Fruit fly (Drosophila melanogaster) whole organism, embryonic: ENCODE measurements around the gene CG31183.

Source experiments
- Antp ChIP-seq: fragments of 200-800 bp; sonication (Bioruptor generic); optimal IDR thresholded peaks from 3 replicates; lab custom pipeline; 2016; ENCODE audit warnings: missing biosample characterization, missing genetic modification characterization
- Bgb ChIP-seq: fragments of 200-800 bp; sonication (Bioruptor generic); IDR thresholded peaks from 2 replicates; pipeline ENCODE4 v1.3.6; 2022; ENCODE audit warnings: missing biosample characterization, missing genetic modification characterization; ENCODE audit not compliant: partially characterized antibody
- CG10147 ChIP-seq: fragments of 200-800 bp; sonication (Bioruptor generic); optimal IDR thresholded peaks from 2 replicates; lab custom pipeline; 2019; ENCODE audit warnings: missing biosample characterization, mild to moderate bottlenecking, missing genetic modification characterization, moderate library complexity
- CG10267 ChIP-seq: fragments of 200-800 bp; sonication (Bioruptor generic); optimal IDR thresholded peaks from 2 replicates; lab custom pipeline; 2018; ENCODE audit warnings: missing biosample characterization, mild to moderate bottlenecking, missing genetic modification characterization, moderate library complexity
- CG10543 ChIP-seq: fragments of 200-800 bp; sonication (Bioruptor generic); optimal IDR thresholded peaks from 3 replicates; lab custom pipeline; 2017; ENCODE audit warnings: missing biosample characterization, mild to moderate bottlenecking, missing genetic modification characterization, moderate library complexity
- CG10654 ChIP-seq: fragments of 200-800 bp; sonication (Bioruptor generic); optimal IDR thresholded peaks from 2 replicates; lab custom pipeline; 2016; ENCODE audit warnings: missing biosample characterization, missing genetic modification characterization
- CG10959 ChIP-seq: fragments of 200-800 bp; sonication (Bioruptor generic); IDR thresholded peaks from 2 replicates; pipeline ENCODE4 v1.3.6; 2022; ENCODE audit warnings: missing biosample characterization, missing genetic modification characterization
- CG11696 ChIP-seq: fragments of 200-800 bp; sonication (Bioruptor generic); IDR thresholded peaks from 2 replicates; pipeline ENCODE4 v1.3.6; 2022; ENCODE audit warnings: missing biosample characterization, missing genetic modification characterization
- CG12299 ChIP-seq: fragments of 200-800 bp; sonication (Bioruptor generic); optimal IDR thresholded peaks from 2 replicates; lab custom pipeline; 2018; ENCODE audit warnings: missing biosample characterization, mild to moderate bottlenecking, missing genetic modification characterization
- CG12659 ChIP-seq: fragments of 200-800 bp; sonication (Bioruptor generic); optimal IDR thresholded peaks from 3 replicates; lab custom pipeline; 2017; ENCODE audit warnings: mild to moderate bottlenecking, missing biosample characterization, missing genetic modification reagents, missing genetic modification characterization
- CG15601 ChIP-seq: fragments of 200-800 bp; sonication (Bioruptor generic); optimal IDR thresholded peaks from 3 replicates; lab custom pipeline; 2019; ENCODE audit warnings: missing biosample characterization, mild to moderate bottlenecking, missing genetic modification characterization, moderate library complexity
- CG16815 ChIP-seq: fragments of 200-800 bp; sonication (Bioruptor generic); optimal IDR thresholded peaks from 3 replicates; lab custom pipeline; 2017; ENCODE audit warnings: missing biosample characterization, mild to moderate bottlenecking, missing genetic modification characterization
- CG17568 ChIP-seq: fragments of 200-800 bp; sonication (Bioruptor generic); optimal IDR thresholded peaks from 2 replicates; lab custom pipeline; 2018; ENCODE audit warnings: missing biosample characterization, mild to moderate bottlenecking, missing genetic modification characterization, moderate library complexity
- CG18011 ChIP-seq: fragments of 200-800 bp; sonication (Bioruptor generic); optimal IDR thresholded peaks from 2 replicates; lab custom pipeline; 2017; ENCODE audit warnings: missing biosample characterization, missing genetic modification characterization, mild to moderate bottlenecking, moderate library complexity, missing genotype
- CG2202 ChIP-seq: fragments of 200-800 bp; sonication (Bioruptor generic); optimal IDR thresholded peaks from 2 replicates; lab custom pipeline; 2018; ENCODE audit warnings: missing biosample characterization, mild to moderate bottlenecking, missing genetic modification characterization
- CG32767 ChIP-seq: fragments of 200-800 bp; sonication (Bioruptor generic); IDR thresholded peaks from 2 replicates; pipeline ENCODE4 v1.3.6; 2022; ENCODE audit warnings: missing biosample characterization, missing genetic modification characterization
- CG3726 ChIP-seq: fragments of 200-800 bp; sonication (Bioruptor generic); IDR thresholded peaks from 3 replicates; pipeline ENCODE4, ENCODE4 v1.3.6; 2022; ENCODE audit warnings: missing biosample characterization, missing genetic modification characterization
- CG5245 ChIP-seq: fragments of 200-800 bp; sonication (Bioruptor generic); optimal IDR thresholded peaks from 3 replicates; lab custom pipeline; 2016; ENCODE audit warnings: missing biosample characterization, missing genetic modification characterization
- CG6683 ChIP-seq: fragments of 200-800 bp; sonication (Bioruptor generic); optimal IDR thresholded peaks from 2 replicates; lab custom pipeline; 2017; ENCODE audit warnings: missing biosample characterization, mild to moderate bottlenecking, missing genetic modification characterization, missing genetic modification reagents
- CG8281 ChIP-seq: fragments of 200-800 bp; sonication (Bioruptor generic); optimal IDR thresholded peaks from 2 replicates; lab custom pipeline; 2018; ENCODE audit warnings: missing biosample characterization, mild to moderate bottlenecking, missing genetic modification characterization, moderate library complexity
- Dll ChIP-seq: fragments of 200-800 bp; sonication (Bioruptor generic); IDR thresholded peaks from 4 replicates; pipeline ENCODE4 v1.3.6; 2022; ENCODE audit warnings: missing biosample characterization, missing genetic modification characterization; ENCODE audit not compliant: partially characterized antibody
- Ets97D ChIP-seq: fragments of 200-800 bp; sonication (Bioruptor generic); optimal IDR thresholded peaks from 3 replicates; lab custom pipeline; 2016; ENCODE audit warnings: missing biosample characterization, missing genetic modification characterization
- Fer1 ChIP-seq: fragments of 200-800 bp; sonication (Bioruptor generic); optimal IDR thresholded peaks from 2 replicates; lab custom pipeline; 2017; ENCODE audit warnings: missing biosample characterization, mild to moderate bottlenecking, missing genetic modification characterization
- H15 ChIP-seq: fragments of 200-800 bp; sonication (Bioruptor generic); IDR thresholded peaks from 3 replicates; pipeline ENCODE4 v1.3.6; 2022; ENCODE audit warnings: missing biosample characterization, missing genetic modification characterization
- HLHmδ ChIP-seq: fragments of 200-800 bp; sonication (Bioruptor generic); optimal IDR thresholded peaks from 2 replicates; lab custom pipeline; 2018; ENCODE audit warnings: missing biosample characterization, mild to moderate bottlenecking, missing genetic modification characterization, moderate library complexity
- Hand ChIP-seq: fragments of 200-800 bp; sonication (Bioruptor generic); optimal IDR thresholded peaks from 2 replicates; lab custom pipeline; 2017; ENCODE audit warnings: mild to moderate bottlenecking, missing biosample characterization, missing genetic modification reagents, missing genetic modification characterization
- HmgZ ChIP-seq: fragments of 200-800 bp; sonication (Bioruptor generic); optimal IDR thresholded peaks from 2 replicates; lab custom pipeline; 2018; ENCODE audit warnings: missing biosample characterization, mild to moderate bottlenecking, missing genetic modification characterization
- Hr3 ChIP-seq: fragments of 200-800 bp; sonication (Bioruptor generic); optimal IDR thresholded peaks from 3 replicates; lab custom pipeline; 2016; ENCODE audit warnings: missing biosample characterization, missing genetic modification characterization
- Kr ChIP-seq: fragments of 200-800 bp; sonication (Bioruptor generic); optimal IDR thresholded peaks from 2 replicates; lab custom pipeline; 2017; ENCODE audit warnings: missing biosample characterization, mild to moderate bottlenecking, missing genetic modification characterization
- PHDP ChIP-seq: fragments of 200-800 bp; sonication (Bioruptor generic); optimal IDR thresholded peaks from 3 replicates; lab custom pipeline; 2018; ENCODE audit warnings: missing biosample characterization, mild to moderate bottlenecking, missing genetic modification characterization, moderate library complexity
- Scr ChIP-seq: fragments of 200-800 bp; sonication (Bioruptor generic); IDR thresholded peaks from 2 replicates; pipeline ENCODE4 v1.3.6; 2022; ENCODE audit warnings: missing biosample characterization, missing genetic modification characterization; ENCODE audit not compliant: partially characterized antibody
- Side ChIP-seq: fragments of 200-800 bp; sonication (Bioruptor generic); optimal IDR thresholded peaks from 2 replicates; lab custom pipeline; 2016; ENCODE audit warnings: missing biosample characterization, missing genetic modification characterization
- Xbp1 ChIP-seq: fragments of 200-800 bp; sonication (Bioruptor generic); optimal IDR thresholded peaks from 3 replicates; lab custom pipeline; 2016; ENCODE audit warnings: missing biosample characterization, mild to moderate bottlenecking, missing genetic modification characterization
- YL-1 ChIP-seq: fragments of 200-800 bp; sonication (Bioruptor generic); optimal IDR thresholded peaks from 3 replicates; lab custom pipeline; 2017; ENCODE audit warnings: missing biosample characterization, mild to moderate bottlenecking, missing genetic modification characterization
- abd-A ChIP-seq: fragments of 200-800 bp; sonication (Bioruptor generic); optimal IDR thresholded peaks from 3 replicates; lab custom pipeline; 2019; ENCODE audit warnings: missing biosample characterization, mild to moderate bottlenecking, missing genetic modification characterization, moderate library complexity
- aop ChIP-seq: fragments of 200-800 bp; sonication (Bioruptor generic); IDR thresholded peaks from 2 replicates; pipeline ENCODE4 v1.3.6; 2022; ENCODE audit warnings: missing biosample characterization, missing genetic modification characterization
- croc ChIP-seq: fragments of 200-800 bp; sonication (Bioruptor generic); conservative IDR thresholded peaks from 3 replicates; pipeline ENCODE4 v1.3.6; 2022; ENCODE audit warnings: missing biosample characterization, missing genetic modification characterization
- da ChIP-seq: fragments of 200-800 bp; sonication (Bioruptor generic); optimal IDR thresholded peaks from 2 replicates; lab custom pipeline; 2016; ENCODE audit warnings: missing biosample characterization, missing genetic modification characterization
- danr ChIP-seq: fragments of 200-800 bp; sonication (Bioruptor generic); IDR thresholded peaks from 2 replicates; pipeline ENCODE4 v1.3.6; 2022; ENCODE audit warnings: missing biosample characterization, missing genetic modification characterization
- ems ChIP-seq: fragments of 200-800 bp; sonication (Bioruptor generic); optimal IDR thresholded peaks from 3 replicates; lab custom pipeline; 2016; ENCODE audit warnings: missing biosample characterization, missing genetic modification characterization
- hbn ChIP-seq: fragments of 200-800 bp; sonication (Bioruptor generic); IDR thresholded peaks from 2 replicates; pipeline ENCODE4 v1.3.6; 2022; ENCODE audit warnings: missing biosample characterization, missing genetic modification characterization; ENCODE audit not compliant: partially characterized antibody
- jigr1 ChIP-seq: fragments of 200-800 bp; sonication (Bioruptor generic); IDR thresholded peaks from 3 replicates; pipeline ENCODE4 v1.3.6; 2022; ENCODE audit warnings: missing biosample characterization, missing genetic modification characterization
- jumu ChIP-seq: fragments of 200-800 bp; sonication (Bioruptor generic); optimal IDR thresholded peaks from 3 replicates; lab custom pipeline; 2016; ENCODE audit warnings: missing biosample characterization, missing genetic modification characterization
- nerfin-2 ChIP-seq: fragments of 200-800 bp; sonication (Bioruptor generic); IDR thresholded peaks from 2 replicates; pipeline ENCODE4 v1.3.6; 2022; ENCODE audit warnings: missing biosample characterization, missing genetic modification characterization; ENCODE audit not compliant: partially characterized antibody
- otp ChIP-seq: fragments of 200-800 bp; sonication (Bioruptor generic); IDR thresholded peaks from 3 replicates; pipeline ENCODE4, ENCODE4 v1.3.6; 2022; ENCODE audit warnings: missing biosample characterization, missing genetic modification characterization
- sisA ChIP-seq: fragments of 200-800 bp; sonication (Bioruptor generic); IDR thresholded peaks from 2 replicates; pipeline ENCODE4 v1.3.6; 2022; ENCODE audit warnings: missing biosample characterization, missing genetic modification characterization
- slbo ChIP-seq: fragments of 200-800 bp; sonication (Bioruptor generic); IDR thresholded peaks from 2 replicates; pipeline ENCODE4 v1.3.6; 2022; ENCODE audit warnings: missing biosample characterization, missing genetic modification characterization
- slou ChIP-seq: fragments of 200-800 bp; sonication (Bioruptor generic); optimal IDR thresholded peaks from 3 replicates; lab custom pipeline; 2016; ENCODE audit warnings: missing biosample characterization, missing genetic modification characterization
- sna ChIP-seq: fragments of 200-800 bp; sonication (Bioruptor generic); IDR thresholded peaks from 2 replicates; pipeline ENCODE4 v1.3.6; 2022; ENCODE audit warnings: missing biosample characterization, missing genetic modification characterization; ENCODE audit not compliant: partially characterized antibody
- wek ChIP-seq: fragments of 200-800 bp; sonication (Bioruptor generic); optimal IDR thresholded peaks from 3 replicates; lab custom pipeline; 2018; ENCODE audit warnings: missing biosample characterization, mild to moderate bottlenecking, missing genetic modification characterization, moderate library complexity
- zf30C ChIP-seq: fragments of 200-800 bp; sonication (Bioruptor generic); optimal IDR thresholded peaks from 3 replicates; lab custom pipeline; 2018; ENCODE audit warnings: missing biosample characterization, mild to moderate bottlenecking, missing genetic modification characterization

CG31183 gene

DNA sequence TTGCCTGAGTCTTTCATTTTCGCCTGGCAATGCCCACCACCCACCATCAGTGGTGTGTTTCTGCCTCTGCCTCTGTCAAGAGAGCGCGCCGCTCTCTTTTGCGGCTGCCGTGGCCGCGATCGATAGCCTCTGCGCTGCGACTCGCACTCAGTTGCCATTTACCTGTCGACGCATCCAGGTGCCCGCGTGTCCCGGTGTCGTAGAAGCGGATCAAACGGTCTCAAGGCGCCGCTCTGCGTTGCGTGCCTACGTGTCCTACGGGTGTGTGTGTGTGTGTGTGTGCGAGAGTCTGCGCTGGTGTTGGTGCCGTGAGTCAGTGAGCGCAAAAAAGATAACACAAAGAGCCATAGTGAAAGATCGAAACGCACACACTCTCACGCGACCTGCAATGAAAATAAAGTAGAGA is 45.0 kb upstream of the CG31183 start, which contains the start of gene Fbxl7 (continued):
- TF ChIP-seq croc (GFP tag; lab: Robert Waterston, UW): no peak
- no peak for TF ChIP-seq CG10543 (GFP tag; lab: Kevin White, UChicago)
- no peak for TF ChIP-seq CG12659 (GFP tag; lab: Kevin White, UChicago)
- no peak for TF ChIP-seq CG12299 (tag; lab: Kevin White, UChicago)
- peak; percentile 49 for TF ChIP-seq Xbp1
- no peak for TF ChIP-seq CG10147
- TF ChIP-seq da (GFP tag; lab: Kevin White, UChicago): no peak
- no peak for TF ChIP-seq CG17568
- no peak for TF ChIP-seq Kr
- no peak for TF ChIP-seq ems
- TF ChIP-seq CG6683 (GFP tag; lab: Kevin White, UChicago): no peak
- TF ChIP-seq CG3726 (GFP tag; lab: Robert Waterston, UW): no peak
- TF ChIP-seq HmgZ (tag; lab: Kevin White, UChicago): no peak
- no peak for TF ChIP-seq jigr1
- no peak for TF ChIP-seq wek (GFP tag; lab: Kevin White, UChicago)
- TF ChIP-seq sna (GFP tag; lab: Robert Waterston, UW): no peak
- no peak for TF ChIP-seq CG10959 (GFP tag; lab: Robert Waterston, UW)
- TF ChIP-seq CG32767 (GFP tag; lab: Robert Waterston, UW): peak; percentile 36; the same call in 1 of the 2 replicates
- no peak for TF ChIP-seq CG10654 (GFP tag; lab: Kevin White, UChicago)
- TF ChIP-seq Dll (GFP tag; lab: Robert Waterston, UW): no peak
- no peak for TF ChIP-seq nerfin-2 (GFP tag; lab: Robert Waterston, UW)
- TF ChIP-seq HLHmδ: peak; percentile 84
- TF ChIP-seq hbn: no peak; the same call in 1 of the 2 replicates
- no peak for TF ChIP-seq aop (GFP tag; lab: Robert Waterston, UW)
- TF ChIP-seq Bgb (GFP tag; lab: Robert Waterston, UW): peak; percentile 46; the same call in 1 of the 2 replicates
- no peak for TF ChIP-seq slou (GFP tag; lab: Kevin White, UChicago)
- TF ChIP-seq YL-1 (GFP tag; lab: Kevin White, UChicago): no peak
- TF ChIP-seq Hand (GFP tag; lab: Kevin White, UChicago): no peak
- no peak for TF ChIP-seq Fer1 (GFP tag; lab: Kevin White, UChicago)
- no peak for TF ChIP-seq CG11696
- TF ChIP-seq CG16815 (GFP tag; lab: Kevin White, UChicago): no peak
- TF ChIP-seq CG5245 (GFP tag; lab: Kevin White, UChicago): no peak
- no peak for TF ChIP-seq H15
- no peak for TF ChIP-seq Hr3
- TF ChIP-seq CG18011: no peak
- TF ChIP-seq PHDP (tag; lab: Kevin White, UChicago): no peak
- TF ChIP-seq Ets97D: no peak
- no peak for TF ChIP-seq CG10267 (tag; lab: Kevin White, UChicago)
- no peak for TF ChIP-seq jumu (GFP tag; lab: Kevin White, UChicago)
- TF ChIP-seq Side: peak; percentile 60
- TF ChIP-seq otp: no peak
- TF ChIP-seq CG2202: no peak
- TF ChIP-seq danr (GFP tag; lab: Robert Waterston, UW): no peak
- TF ChIP-seq CG15601 (tag; lab: Kevin White, UChicago): no peak
- TF ChIP-seq Antp: no peak
- TF ChIP-seq abd-A (tag; lab: Kevin White, UChicago): peak; percentile 8
- TF ChIP-seq sisA: no peak
- TF ChIP-seq CG8281 (tag; lab: Kevin White, UChicago): no peak
- no peak for TF ChIP-seq Scr (GFP tag; lab: Robert Waterston, UW)
- peak; percentile 22; the same call in 1 of the 2 replicates for TF ChIP-seq slbo (GFP tag; lab: Robert Waterston, UW)
- TF ChIP-seq zf30C (GFP tag; lab: Kevin White, UChicago): no peak
